Fruit fly (Drosophila melanogaster) whole organism, prepupa: ENCODE measurements around the gene CG3515.

Experiments
- CG10669 ChIP-seq: fragments of 200-800 bp; sonication (Bioruptor generic); optimal IDR thresholded peaks from 3 replicates; lab custom pipeline; 2018; ENCODE audit warnings: missing biosample characterization, mild to moderate bottlenecking, missing genetic modification characterization, moderate library complexity
- CG11762 ChIP-seq: fragments of 200-800 bp; sonication (Bioruptor generic); optimal IDR thresholded peaks from 3 replicates; lab custom pipeline; 2016; ENCODE audit warnings: missing biosample characterization, missing genetic modification characterization; ENCODE audit not compliant: insufficient read depth
- CG15336 ChIP-seq: fragments of 200-800 bp; sonication (Bioruptor generic); IDR thresholded peaks from 2 replicates; pipeline ENCODE4 v1.3.6; 2022; ENCODE audit warnings: missing biosample characterization, missing genetic modification characterization
- CG1621 ChIP-seq: fragments of 200-800 bp; sonication (Bioruptor generic); optimal IDR thresholded peaks from 3 replicates; lab custom pipeline; 2018; ENCODE audit warnings: missing biosample characterization, mild to moderate bottlenecking, missing genetic modification characterization
- CG3032 ChIP-seq: fragments of 200-800 bp; optimal IDR thresholded peaks from 2 replicates; lab custom pipeline; 2019; ENCODE audit warnings: missing biosample characterization, mild to moderate bottlenecking, missing genetic modification characterization, moderate library complexity
- CG31627 ChIP-seq: fragments of 200-800 bp; sonication (Bioruptor generic); optimal IDR thresholded peaks from 3 replicates; lab custom pipeline; 2016; ENCODE audit warnings: missing biosample characterization, missing genetic modification characterization
- CG32006 ChIP-seq: fragments of 200-800 bp; sonication (Bioruptor generic); optimal IDR thresholded peaks from 3 replicates; lab custom pipeline; 2017; ENCODE audit warnings: missing biosample characterization, mild to moderate bottlenecking, missing genetic modification characterization
- CG34406 ChIP-seq: fragments of 200-800 bp; sonication (Bioruptor generic); optimal IDR thresholded peaks from 3 replicates; lab custom pipeline; 2016; ENCODE audit warnings: missing biosample characterization, missing genetic modification characterization
- CG3919 ChIP-seq: fragments of 200-800 bp; sonication (Bioruptor generic); optimal IDR thresholded peaks from 3 replicates; lab custom pipeline; 2016; ENCODE audit warnings: missing biosample characterization, missing genetic modification characterization
- CG4318 ChIP-seq: fragments of 200-800 bp; sonication (Bioruptor generic); optimal IDR thresholded peaks from 3 replicates; lab custom pipeline; 2017; ENCODE audit warnings: missing biosample characterization, mild to moderate bottlenecking, missing genetic modification characterization
- CG6163 ChIP-seq: fragments of 200-800 bp; sonication (Bioruptor generic); IDR thresholded peaks from 3 replicates; pipeline ENCODE4 v1.3.6; 2022; ENCODE audit warnings: missing biosample characterization, missing genetic modification characterization
- CG6276 ChIP-seq: fragments of 200-800 bp; sonication (Bioruptor generic); optimal IDR thresholded peaks from 2 replicates; lab custom pipeline; 2017; ENCODE audit warnings: missing biosample characterization, mild to moderate bottlenecking, missing genetic modification characterization
- CG6792 ChIP-seq: fragments of 200-800 bp; sonication (Bioruptor generic); optimal IDR thresholded peaks from 3 replicates; lab custom pipeline; 2016; ENCODE audit warnings: missing biosample characterization, missing genetic modification characterization
- CG6854 ChIP-seq: fragments of 200-800 bp; sonication (Bioruptor generic); optimal IDR thresholded peaks from 2 replicates; lab custom pipeline; 2017; ENCODE audit warnings: missing biosample characterization, mild to moderate bottlenecking, missing genetic modification characterization
- CG7368 ChIP-seq: fragments of 200-800 bp; sonication (Bioruptor generic); optimal IDR thresholded peaks from 3 replicates; lab custom pipeline; 2016; ENCODE audit warnings: missing biosample characterization, missing genetic modification characterization
- CG8119 ChIP-seq: fragments of 200-800 bp; sonication (Bioruptor generic); IDR thresholded peaks from 3 replicates; pipeline ENCODE4 v1.3.6; 2022; ENCODE audit warnings: missing biosample characterization, missing genetic modification characterization
- CG9139 ChIP-seq: fragments of 200-800 bp; sonication (Bioruptor generic); optimal IDR thresholded peaks from 3 replicates; lab custom pipeline; 2017; ENCODE audit warnings: missing biosample characterization, mild to moderate bottlenecking, missing genetic modification characterization
- Eip78C ChIP-seq: fragments of 200-800 bp; sonication (Bioruptor generic); peaks from one replicate; lab custom pipeline; 2016; ENCODE audit warnings: missing biosample characterization, missing genetic modification characterization
- Ets21C ChIP-seq: fragments of 200-800 bp; sonication (Bioruptor generic); optimal IDR thresholded peaks from 3 replicates; lab custom pipeline; 2016; ENCODE audit warnings: missing biosample characterization, missing genetic modification characterization
- Ets96B ChIP-seq: fragments of 200-800 bp; optimal IDR thresholded peaks from 2 replicates; lab custom pipeline; 2019; ENCODE audit warnings: missing biosample characterization, mild to moderate bottlenecking, missing genetic modification characterization, moderate library complexity
- Gug ChIP-seq: fragments of 200-800 bp; sonication (Bioruptor generic); IDR thresholded peaks from 2 replicates; pipeline ENCODE4 v1.3.6; 2022; ENCODE audit warnings: missing biosample characterization, missing genetic modification characterization
- Hr38 ChIP-seq: sonication (Bioruptor generic); optimal IDR thresholded peaks from 2 replicates; lab custom pipeline; 2016; ENCODE audit warnings: missing biosample characterization, missing genetic modification characterization
- Hr39 ChIP-seq: fragments of 200-800 bp; sonication (Bioruptor generic); optimal IDR thresholded peaks from 2 replicates; lab custom pipeline; 2016; ENCODE audit warnings: missing biosample characterization, missing genetic modification characterization
- Hr4 ChIP-seq: fragments of 200-800 bp; sonication (Bioruptor generic); optimal IDR thresholded peaks from 3 replicates; lab custom pipeline; 2016; ENCODE audit warnings: missing biosample characterization, missing genetic modification characterization
- Sox14 ChIP-seq: fragments of 200-800 bp; sonication (Bioruptor generic); optimal IDR thresholded peaks from 3 replicates; lab custom pipeline; 2016; ENCODE audit warnings: missing biosample characterization, missing genetic modification characterization
- achi ChIP-seq: fragments of 200-800 bp; sonication (Bioruptor generic); optimal IDR thresholded peaks from 3 replicates; lab custom pipeline; 2016; ENCODE audit warnings: missing biosample characterization, missing genetic modification characterization
- cyc ChIP-seq: fragments of 200-800 bp; sonication (Bioruptor generic); optimal IDR thresholded peaks from 3 replicates; lab custom pipeline; 2016; ENCODE audit warnings: missing biosample characterization, missing genetic modification characterization
- dsx ChIP-seq: fragments of 200-800 bp; optimal IDR thresholded peaks from 3 replicates; lab custom pipeline; 2019; ENCODE audit warnings: missing biosample characterization, mild to moderate bottlenecking, missing genetic modification characterization, moderate library complexity; ENCODE audit not compliant: poor library complexity, severe bottlenecking
- eg ChIP-seq: fragments of 200-800 bp; sonication (Bioruptor generic); IDR thresholded peaks from 3 replicates; pipeline ENCODE4 v1.3.6; 2022; ENCODE audit warnings: missing biosample characterization, missing genetic modification characterization
- esn ChIP-seq: fragments of 200-800 bp; sonication (Bioruptor generic); optimal IDR thresholded peaks from 2 replicates; lab custom pipeline; 2016; ENCODE audit warnings: missing biosample characterization, mild to moderate bottlenecking, missing genetic modification characterization, moderate library complexity
- fd85E ChIP-seq: fragments of 200-800 bp; sonication (Bioruptor generic); optimal IDR thresholded peaks from 3 replicates; lab custom pipeline; 2016; ENCODE audit warnings: missing biosample characterization, missing genetic modification characterization
- fkh ChIP-seq: fragments of 200-800 bp; sonication (Bioruptor generic); optimal IDR thresholded peaks from 3 replicates; lab custom pipeline; 2017; ENCODE audit warnings: missing biosample characterization, mild to moderate bottlenecking, missing genetic modification characterization, moderate library complexity
- salr ChIP-seq, 2 experiments: fragments of 200-800 bp; sonication (Bioruptor generic); optimal IDR thresholded peaks; 3 replicates each; lab custom pipeline; 2016 to 2018; ENCODE audit warnings: missing biosample characterization in 2 of 2, missing genetic modification characterization in 2 of 2, mild to moderate bottlenecking in 1 of 2
- ss ChIP-seq, 2 experiments: fragments of 200-800 bp; sonication (Bioruptor generic); optimal IDR thresholded peaks; 2 replicates in 1 of 2; 3 replicates in 1 of 2; lab custom pipeline; 2017 to 2018; ENCODE audit warnings: mild to moderate bottlenecking in 2 of 2, missing biosample characterization in 2 of 2, missing genetic modification characterization in 2 of 2, moderate library complexity in 1 of 2
- svp ChIP-seq: fragments of 200-800 bp; sonication (Bioruptor generic); peaks from one replicate; lab custom pipeline; 2016; ENCODE audit warnings: missing biosample characterization, missing genetic modification characterization
- vri ChIP-seq: fragments of 200-800 bp; sonication (Bioruptor generic); optimal IDR thresholded peaks from 3 replicates; lab custom pipeline; 2016; ENCODE audit warnings: missing biosample characterization, mild to moderate bottlenecking, missing genetic modification characterization

CG3515 gene

DNA sequence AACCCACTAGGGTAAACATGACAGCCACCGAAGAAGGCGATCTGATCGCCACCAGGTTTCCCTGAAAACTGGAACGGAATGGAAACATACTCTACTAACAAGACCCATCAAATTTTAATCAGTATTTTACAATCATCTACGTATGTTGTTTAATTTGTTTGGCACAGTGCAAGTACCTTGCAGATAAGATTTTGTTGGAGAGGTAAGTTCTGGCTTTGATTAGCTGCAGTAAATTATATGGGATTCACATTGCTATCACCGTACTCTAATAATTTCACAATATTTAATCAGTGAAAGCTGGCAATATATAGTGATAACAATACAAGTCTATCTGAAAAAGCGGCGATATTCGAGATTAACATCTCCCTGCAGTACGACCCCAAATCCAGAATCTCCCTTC, 12.1 kb upstream of the CG3515 start, which contains the start of gene Cyp309a1:
TSS of gene Cyp309a1 (minus strand) at position 73 of the 400 bp plus-strand sequence.
- TF ChIP-seq vri (peak; percentile 25), fkh (GFP tag; lab: Kevin White, UChicago) (no peak), svp (GFP tag; lab: Kevin White, UChicago) (peak; percentile 74)

DNA sequence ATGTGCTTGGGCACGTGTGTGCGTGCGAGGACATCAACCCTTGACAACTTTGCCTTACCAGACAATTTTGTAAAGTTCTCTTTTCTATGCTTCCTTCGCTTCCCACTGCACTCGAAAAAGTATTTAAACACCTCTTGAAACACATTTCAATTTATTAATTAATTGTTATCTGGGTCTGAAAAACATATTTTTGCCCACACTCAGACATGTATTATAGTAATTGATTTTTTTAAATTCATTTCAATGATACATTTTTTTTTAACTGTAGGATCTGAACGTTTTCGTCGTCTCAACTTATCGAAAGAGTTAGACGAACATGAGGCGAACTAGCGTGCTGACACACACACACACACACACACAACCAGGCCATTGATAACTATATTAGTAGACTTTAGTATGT, 10.1 kb downstream of the CG3515 start:
- TF ChIP-seq Gug (GFP tag; lab: Robert Waterston, UW) (0 out of 2 replicates have a peak, but pooled peaks have one; percentile 21), CG6792 (GFP tag; lab: Kevin White, UChicago) (no peak), CG3919 (GFP tag; lab: Kevin White, UChicago) (no peak), CG6276 (GFP tag; lab: Kevin White, UChicago) (no peak), CG32006 (GFP tag; lab: Kevin White, UChicago) (peak; percentile 20), CG8119 (GFP tag; lab: Robert Waterston, UW) (0 out of 3 replicates have a peak, but pooled peaks have one; percentile 37), cyc (GFP tag; lab: Kevin White, UChicago) (no peak), CG15336 (GFP tag; lab: Robert Waterston, UW) (0 out of 2 replicates have a peak, but pooled peaks have one; percentile 17), Sox14 (GFP tag; lab: Kevin White, UChicago) (no peak), Eip78C (GFP tag; lab: Kevin White, UChicago) (peak; percentile 23), eg (GFP tag; lab: Robert Waterston, UW) (0 out of 3 replicates have a peak, but pooled peaks have one; percentile 27)

DNA sequence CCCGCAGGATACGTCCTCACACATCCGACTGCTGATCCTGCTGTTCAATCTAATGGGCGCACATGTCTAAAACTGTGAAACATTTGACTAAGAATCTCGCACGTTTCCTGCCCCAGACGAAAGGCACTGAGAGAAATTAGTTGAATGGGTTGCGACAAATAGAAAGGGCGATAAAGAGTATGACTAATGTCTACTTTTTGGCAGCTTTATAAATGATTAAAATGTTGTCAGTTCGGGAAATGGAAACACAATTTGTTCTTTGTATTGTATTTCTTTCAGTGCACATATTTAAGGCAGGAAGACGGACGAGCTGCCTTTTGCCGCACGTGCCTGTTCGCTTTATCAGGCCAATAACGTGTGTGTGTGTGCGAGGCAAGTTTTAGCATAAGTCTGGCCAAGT, 24.5 kb downstream of the CG3515 start:
- no peak for TF ChIP-seq fd85E (GFP tag; lab: Kevin White, UChicago)
- no peak for TF ChIP-seq salr (GFP tag; optimal IDR thresholded peaks at IDR 0.05; lab: Kevin White, UChicago)
- TF ChIP-seq CG32006 (GFP tag; lab: Kevin White, UChicago), result peak; percentile 20
- no peak for TF ChIP-seq CG3032 (tag; lab: Kevin White, UChicago)
- no peak for TF ChIP-seq Hr38 (GFP tag; lab: Kevin White, UChicago)
- no peak for TF ChIP-seq CG9139 (GFP tag; lab: Kevin White, UChicago)
- peak; percentile 8 for TF ChIP-seq CG10669 (GFP tag; lab: Kevin White, UChicago)
- TF ChIP-seq CG6163 (GFP tag; lab: Robert Waterston, UW), result peak; percentile 38; the same call in 2 of the 3 replicates
- no peak for TF ChIP-seq CG6792 (GFP tag; lab: Kevin White, UChicago)
- TF ChIP-seq Hr4 (GFP tag; lab: Kevin White, UChicago), result peak; percentile 1
- TF ChIP-seq CG31627 (GFP tag; lab: Kevin White, UChicago), result no peak
- no peak for TF ChIP-seq svp (GFP tag; lab: Kevin White, UChicago)
- peak; percentile 32 for TF ChIP-seq Eip78C (GFP tag; lab: Kevin White, UChicago)
- no peak for TF ChIP-seq CG4318 (GFP tag; lab: Kevin White, UChicago)
- TF ChIP-seq CG15336 (GFP tag; lab: Robert Waterston, UW), result no peak
- TF ChIP-seq Hr39 (GFP tag; lab: Kevin White, UChicago), result no peak
- TF ChIP-seq CG11762 (GFP tag; lab: Kevin White, UChicago), result no peak
- TF ChIP-seq dsx (GFP tag; lab: Kevin White, UChicago), result no peak
- no peak for TF ChIP-seq CG1621 (tag; lab: Kevin White, UChicago)
- TF ChIP-seq cyc (GFP tag; lab: Kevin White, UChicago), result no peak
- no peak for TF ChIP-seq CG6854 (GFP tag; lab: Kevin White, UChicago)
- TF ChIP-seq ss (GFP tag; optimal IDR thresholded peaks at IDR 0.05; lab: Kevin White, UChicago), result no peak
- peak; percentile 2 for TF ChIP-seq CG3919 (GFP tag; lab: Kevin White, UChicago)
- TF ChIP-seq Gug (GFP tag; lab: Robert Waterston, UW), result no peak
- TF ChIP-seq achi (GFP tag; lab: Kevin White, UChicago), result no peak
- no peak for TF ChIP-seq esn (GFP tag; lab: Kevin White, UChicago)
- no peak for TF ChIP-seq CG34406 (GFP tag; lab: Kevin White, UChicago)
- TF ChIP-seq Sox14 (GFP tag; lab: Kevin White, UChicago), result no peak
- TF ChIP-seq Ets21C (GFP tag; lab: Kevin White, UChicago), result no peak
- no peak for TF ChIP-seq Ets96B (tag; lab: Kevin White, UChicago)
- TF ChIP-seq CG7368, result no peak
